Fruit fly (Drosophila melanogaster): ENCODE measurements around the gene Cyp310a1.

DNA sequence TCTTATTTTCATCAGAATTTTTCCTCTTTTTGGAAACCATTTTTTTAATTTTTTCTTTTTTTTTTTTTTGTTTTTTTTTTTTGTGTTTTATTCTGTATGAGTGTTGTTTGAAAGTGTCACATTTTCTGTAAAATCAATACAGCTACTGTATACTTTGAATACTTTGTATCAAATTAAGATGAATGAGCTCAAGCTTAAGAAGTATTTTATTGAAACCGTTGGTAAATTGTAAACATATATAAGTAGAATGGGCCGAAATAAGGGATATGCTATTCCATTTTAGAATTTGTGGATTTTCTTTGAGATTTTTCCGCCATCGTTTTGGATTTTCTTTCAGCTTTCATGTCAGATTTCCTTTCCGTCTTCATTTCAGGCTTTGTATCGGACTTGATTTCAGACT lies 22.2 kb upstream of the Cyp310a1 start, which contains the start of gene Mst36Fb:
- TF ChIP-seq CTCF (optimal IDR thresholded peaks at IDR 0.05): no peak
- no peak for TF ChIP-seq CG8478 (optimal IDR thresholded peaks at IDR 0.05)

Measured in S2 (cell line).